Worm (Caenorhabditis elegans) whole organism, midembryonic: ENCODE data around the gene madf-3.

Experiments used
- T22C8.4 ChIP-seq: fragments of 200-800 bp; sonication (Bioruptor generic); IDR thresholded peaks from 2 replicates; pipeline ENCODE4 v1.3.6; 2022; ENCODE audit warnings: missing genetic modification characterization, missing compliant biosample characterization
- cog-1 ChIP-seq: sonication (generic microtip); optimal IDR thresholded peaks from 2 replicates; lab custom pipeline; 2016; ENCODE audit warnings: missing genetic modification characterization, missing compliant biosample characterization
- klf-2 ChIP-seq: fragments of 200-800 bp; sonication (Bioruptor generic); conservative IDR thresholded peaks from 2 replicates; pipeline ENCODE4 v1.3.6; 2022; ENCODE audit warnings: missing genetic modification reagents, missing genetic modification characterization, missing compliant biosample characterization
- med-1 ChIP-seq: sonication (generic microtip); optimal IDR thresholded peaks from 2 replicates; lab custom pipeline; 2017; ENCODE audit warnings: missing genetic modification characterization, mild to moderate bottlenecking, missing compliant biosample characterization, antibody characterized with exemption, missing genetic modification reagents; ENCODE audit not compliant: insufficient read depth
- ref-1 ChIP-seq: fragments of 200-800 bp; sonication (Bioruptor generic); conservative IDR thresholded peaks from 2 replicates; pipeline ENCODE4 v1.3.6; 2022; ENCODE audit warnings: missing genetic modification reagents, missing genetic modification characterization, missing compliant biosample characterization
- tab-1 ChIP-seq: fragments of 200-800 bp; sonication (Bioruptor generic); IDR thresholded peaks from 2 replicates; pipeline ENCODE4 v1.3.6; 2022; ENCODE audit warnings: missing genetic modification characterization, missing compliant biosample characterization
- ztf-23 ChIP-seq: fragments of 200-800 bp; sonication (Bioruptor generic); IDR thresholded peaks from 2 replicates; pipeline ENCODE4 v1.3.6; 2022; ENCODE audit warnings: missing genetic modification reagents, missing genetic modification characterization, missing compliant biosample characterization
- ztf-29 ChIP-seq: fragments of 200-800 bp; sonication (Bioruptor generic); IDR thresholded peaks from 2 replicates; pipeline ENCODE4 v1.3.6; 2022; ENCODE audit warnings: missing genetic modification reagents, missing genetic modification characterization, missing compliant biosample characterization

ce11 chrII:4293027-4293522 lies 41.5 kb upstream of the madf-3 start:
- TF ChIP-seq T22C8.4, result no peak
- TF ChIP-seq ztf-29 (GFP tag; lab: Robert Waterston, UW), result no peak
- no peak for TF ChIP-seq med-1 (GFP tag; lab: Kevin White, UChicago)
- no peak for TF ChIP-seq ref-1 (GFP tag; lab: Robert Waterston, UW)
- TF ChIP-seq klf-2 (GFP tag; lab: Robert Waterston, UW), result no peak
- TF ChIP-seq cog-1 (tag; lab: Kevin White, UChicago), result no peak
- TF ChIP-seq tab-1, result no peak
- TF ChIP-seq ztf-23 (GFP tag; lab: Robert Waterston, UW), result no peak
